ENCODE assay signal across 5 fruit fly cellular contexts in the genomic region with DNA sequence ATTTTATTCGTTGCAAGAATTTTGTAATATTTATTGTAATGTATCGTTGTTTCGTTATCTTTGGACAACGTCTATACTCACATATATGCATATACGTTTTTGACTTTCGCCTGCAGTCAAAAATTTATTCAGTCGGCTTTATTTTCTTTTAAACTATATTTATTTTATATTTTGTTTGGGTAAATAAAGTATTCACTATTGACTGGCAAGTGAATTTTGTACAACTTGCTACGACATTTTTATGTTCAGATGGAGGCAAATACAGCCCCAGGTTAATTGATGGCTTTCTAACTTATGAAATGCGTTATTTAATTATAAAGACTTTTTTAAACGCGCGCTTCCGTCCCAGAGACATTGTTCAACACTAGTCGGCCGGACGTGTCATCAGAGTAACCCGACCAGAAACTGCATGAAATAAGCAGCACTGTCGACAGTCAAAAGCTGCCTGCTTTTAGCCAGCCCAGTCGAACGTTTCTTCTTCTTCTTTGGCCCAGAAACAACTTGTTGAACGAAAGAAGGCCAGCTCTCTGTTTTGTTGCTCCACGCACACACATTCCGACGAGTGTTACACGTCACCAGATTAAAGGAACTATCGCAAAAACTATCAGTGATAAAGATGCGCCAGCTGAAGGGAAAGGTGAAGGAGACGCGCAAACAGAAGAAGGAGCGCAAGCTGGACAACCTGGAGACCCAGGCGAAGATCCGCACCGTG.
TF ChIP-seq lines count a peak whose summit lies in the region.

A gene (plus strand): TSS at position 498 of the 712 bp plus-strand sequence.

- TF ChIP-seq CTCF in whole organism, embryonic (GFP tag; optimal IDR thresholded peaks at IDR 0.05; lab: Kevin White, UChicago): peak; percentile 57

TF ChIP-seq in whole organism, adult, 20 proteins besides CTCF, POLR2A, EP300 and RAD21 (continues in another document):
- TF ChIP-seq CG11617 (GFP tag; optimal IDR thresholded peaks at IDR 0.05; lab: Kevin White, UChicago): no peak
- TF ChIP-seq kay (GFP tag; lab: Kevin White, UChicago; ENCODE audit: borderline replicate concordance): peak; percentile 94
- TF ChIP-seq CG33017 (tag; optimal IDR thresholded peaks at IDR 0.05; lab: Kevin White, UChicago): peak; percentile 69
- peak; percentile 87 for TF ChIP-seq CG12768 (GFP tag; optimal IDR thresholded peaks at IDR 0.05; lab: Kevin White, UChicago)
- peak; percentile 80 for TF ChIP-seq Hr96 (GFP tag; optimal IDR thresholded peaks at IDR 0.05; lab: Kevin White, UChicago)
- TF ChIP-seq CG1620 (GFP tag; optimal IDR thresholded peaks at IDR 0.05; lab: Kevin White, UChicago): peak; percentile 96
- TF ChIP-seq Mnt (GFP tag; optimal IDR thresholded peaks at IDR 0.05; lab: Kevin White, UChicago): peak; percentile 89
- TF ChIP-seq Crg-1 (GFP tag; optimal IDR thresholded peaks at IDR 0.05; lab: Kevin White, UChicago): peak; percentile 92
- TF ChIP-seq cic (GFP tag; optimal IDR thresholded peaks at IDR 0.05; lab: Kevin White, UChicago): peak; percentile 84
- TF ChIP-seq CG5204 (GFP tag; optimal IDR thresholded peaks at IDR 0.05; lab: Kevin White, UChicago): no peak
- TF ChIP-seq ovo (GFP tag; optimal IDR thresholded peaks at IDR 0.05; lab: Kevin White, UChicago): peak; percentile 87
- TF ChIP-seq toe (GFP tag; optimal IDR thresholded peaks at IDR 0.05; lab: Kevin White, UChicago): peak; percentile 77
- peak; percentile 45 for TF ChIP-seq tj (GFP tag; optimal IDR thresholded peaks at IDR 0.05; lab: Kevin White, UChicago)
- peak; percentile 88 for TF ChIP-seq bab1 (GFP tag; optimal IDR thresholded peaks at IDR 0.05; lab: Kevin White, UChicago)
- peak; percentile 74 for TF ChIP-seq Clk (GFP tag; optimal IDR thresholded peaks at IDR 0.05; lab: Kevin White, UChicago)
- peak; percentile 82 for TF ChIP-seq pad (GFP tag; optimal IDR thresholded peaks at IDR 0.05; lab: Kevin White, UChicago)

TF ChIP-seq in whole organism, embryonic, 481 proteins besides CTCF, POLR2A, EP300 and RAD21 (continues in another document):
- peak; percentile 46; the same call in 1 of the 2 replicates for TF ChIP-seq Atf6 (GFP tag; IDR thresholded peaks at IDR 0.05; lab: Robert Waterston, UW)
- peak; percentile 76 for TF ChIP-seq NC2α (GFP tag; optimal IDR thresholded peaks at IDR 0.05; lab: Kevin White, UChicago)
- peak; percentile 85 for TF ChIP-seq CG4617 (GFP tag; optimal IDR thresholded peaks at IDR 0.05; lab: Kevin White, UChicago; ENCODE audit: borderline replicate concordance)
- no peak for TF ChIP-seq CG17568 (GFP tag; optimal IDR thresholded peaks at IDR 0.05; lab: Kevin White, UChicago)
- TF ChIP-seq CG31224 (GFP tag; IDR thresholded peaks at IDR 0.05; lab: Robert Waterston, UW): peak; percentile 69
- TF ChIP-seq h (optimal IDR thresholded peaks at IDR 0.05; lab: Kevin White, UChicago): no peak
- TF ChIP-seq CG8478 (optimal IDR thresholded peaks at IDR 0.05; lab: Kevin White, UChicago): no peak
- TF ChIP-seq Deaf1 (tag; optimal IDR thresholded peaks at IDR 0.05; lab: Kevin White, UChicago): peak; percentile 69
- TF ChIP-seq Sry-δ (GFP tag; optimal IDR thresholded peaks at IDR 0.05; lab: Kevin White, UChicago): peak; percentile 83
- peak; percentile 83 for TF ChIP-seq Ptx1 (GFP tag; IDR thresholded peaks at IDR 0.05; lab: Robert Waterston, UW)
- TF ChIP-seq YL-1 (GFP tag; optimal IDR thresholded peaks at IDR 0.05; lab: Kevin White, UChicago): peak; percentile 83
- TF ChIP-seq Stat92E (GFP tag; optimal IDR thresholded peaks at IDR 0.05; lab: Kevin White, UChicago): no peak
- TF ChIP-seq CG6765 (GFP tag; optimal IDR thresholded peaks at IDR 0.05; lab: Kevin White, UChicago): peak; percentile 36
- TF ChIP-seq NFAT (GFP tag; IDR thresholded peaks at IDR 0.05; lab: Robert Waterston, UW): peak; percentile 96
- TF ChIP-seq fd3F (GFP tag; optimal IDR thresholded peaks at IDR 0.05; lab: Kevin White, UChicago): peak; percentile 66
- TF ChIP-seq CG1529 (GFP tag; optimal IDR thresholded peaks at IDR 0.05; lab: Kevin White, UChicago): peak; percentile 40

TF ChIP-seq in whole organism, prepupa, 60 proteins besides CTCF, POLR2A, EP300 and RAD21 (continues in another document):
- no peak for TF ChIP-seq CG4318 (GFP tag; optimal IDR thresholded peaks at IDR 0.05; lab: Kevin White, UChicago)
- no peak for TF ChIP-seq fd85E (GFP tag; optimal IDR thresholded peaks at IDR 0.05; lab: Kevin White, UChicago)
- TF ChIP-seq Gug (GFP tag; IDR thresholded peaks at IDR 0.05; lab: Robert Waterston, UW): no peak
- peak; percentile 74 for TF ChIP-seq esn (GFP tag; optimal IDR thresholded peaks at IDR 0.05; lab: Kevin White, UChicago)
- TF ChIP-seq CG6276 (GFP tag; optimal IDR thresholded peaks at IDR 0.05; lab: Kevin White, UChicago): no peak
- peak; percentile 74 for TF ChIP-seq Hr39 (GFP tag; optimal IDR thresholded peaks at IDR 0.05; lab: Kevin White, UChicago)
- peak; percentile 53 for TF ChIP-seq OdsH (GFP tag; optimal IDR thresholded peaks at IDR 0.05; lab: Kevin White, UChicago)
- TF ChIP-seq svp (GFP tag; lab: Kevin White, UChicago): peak; percentile 82
- peak; percentile 44 for TF ChIP-seq Sox102F (GFP tag; optimal IDR thresholded peaks at IDR 0.05; lab: Kevin White, UChicago)
- TF ChIP-seq CG1621 (tag; optimal IDR thresholded peaks at IDR 0.05; lab: Kevin White, UChicago): peak; percentile 95
- TF ChIP-seq CG9139 (GFP tag; optimal IDR thresholded peaks at IDR 0.05; lab: Kevin White, UChicago): no peak
- TF ChIP-seq CG8632 (GFP tag; optimal IDR thresholded peaks at IDR 0.05; lab: Kevin White, UChicago): no peak
- TF ChIP-seq pdm3 (GFP tag; optimal IDR thresholded peaks at IDR 0.05; lab: Kevin White, UChicago): peak; percentile 57
- TF ChIP-seq CG11902 (GFP tag; optimal IDR thresholded peaks at IDR 0.05; lab: Kevin White, UChicago): peak; percentile 67
- peak; percentile 74 for TF ChIP-seq eg (GFP tag; IDR thresholded peaks at IDR 0.05; lab: Robert Waterston, UW)
- peak; percentile 84 for TF ChIP-seq cyc (GFP tag; optimal IDR thresholded peaks at IDR 0.05; lab: Kevin White, UChicago)
- TF ChIP-seq net (GFP tag; optimal IDR thresholded peaks at IDR 0.05; lab: Kevin White, UChicago): peak; percentile 48
- TF ChIP-seq CG3032 (tag; optimal IDR thresholded peaks at IDR 0.05; lab: Kevin White, UChicago): peak; percentile 46

TF ChIP-seq in whole organism, pupa, 21 proteins besides CTCF, POLR2A, EP300 and RAD21 (continues in another document):
- peak; percentile 66 for TF ChIP-seq CG32121 (GFP tag; IDR thresholded peaks at IDR 0.05; lab: Robert Waterston, UW)
- peak; percentile 42 for TF ChIP-seq D1 (tag; optimal IDR thresholded peaks at IDR 0.05; lab: Kevin White, UChicago)
- peak; percentile 77 for TF ChIP-seq rn (GFP tag; IDR thresholded peaks at IDR 0.05; lab: Robert Waterston, UW)
- no peak for TF ChIP-seq CG9948 (tag; optimal IDR thresholded peaks at IDR 0.05; lab: Kevin White, UChicago)
- peak; percentile 2 for TF ChIP-seq Pif1A (GFP tag; optimal IDR thresholded peaks at IDR 0.05; lab: Kevin White, UChicago)
- TF ChIP-seq CG17806 (tag; optimal IDR thresholded peaks at IDR 0.05; lab: Kevin White, UChicago): peak; percentile 40
- TF ChIP-seq CG34367 (tag; optimal IDR thresholded peaks at IDR 0.05; lab: Kevin White, UChicago): no peak
- TF ChIP-seq CG8159 (tag; optimal IDR thresholded peaks at IDR 0.05; lab: Kevin White, UChicago): peak; percentile 15
- peak; percentile 82 for TF ChIP-seq CG4496 (GFP tag; IDR thresholded peaks at IDR 0.05; lab: Robert Waterston, UW)
- TF ChIP-seq EcR (GFP tag; optimal IDR thresholded peaks at IDR 0.05; lab: Kevin White, UChicago): peak; percentile 18
- peak; percentile 55 for TF ChIP-seq CG15710 (tag; optimal IDR thresholded peaks at IDR 0.05; lab: Kevin White, UChicago)
- no peak for TF ChIP-seq gl (tag; optimal IDR thresholded peaks at IDR 0.05; lab: Kevin White, UChicago)
- TF ChIP-seq Snoo (tag; optimal IDR thresholded peaks at IDR 0.05; lab: Kevin White, UChicago): peak; percentile 74
- peak; percentile 64 for TF ChIP-seq Ets98B (GFP tag; IDR thresholded peaks at IDR 0.05; lab: Robert Waterston, UW)
- TF ChIP-seq fd96Ca (GFP tag; IDR thresholded peaks at IDR 0.05; lab: Robert Waterston, UW): peak; percentile 59; the same call in 1 of the 3 replicates
- peak; percentile 91 for TF ChIP-seq CG12605 (GFP tag; IDR thresholded peaks at IDR 0.05; lab: Robert Waterston, UW)
- TF ChIP-seq CG14655 (GFP tag; optimal IDR thresholded peaks at IDR 0.05; lab: Kevin White, UChicago): peak; percentile 12
- peak; percentile 43; the same call in 1 of the 2 replicates for TF ChIP-seq CG10348 (GFP tag; IDR thresholded peaks at IDR 0.05; lab: Robert Waterston, UW)
- TF ChIP-seq CG13204 (GFP tag; optimal IDR thresholded peaks at IDR 0.05; lab: Kevin White, UChicago): no peak

TF ChIP-seq in whole organism, wandering third instar larva, 38 proteins besides CTCF, POLR2A, EP300 and RAD21 (continues in another document):
- no peak for TF ChIP-seq lola (GFP tag; optimal IDR thresholded peaks at IDR 0.05; lab: Kevin White, UChicago)
- peak; percentile 62 for TF ChIP-seq Sp1 (GFP tag; optimal IDR thresholded peaks at IDR 0.05; lab: Kevin White, UChicago)
- peak; percentile 42 for TF ChIP-seq OdsH (GFP tag; optimal IDR thresholded peaks at IDR 0.05; lab: Kevin White, UChicago)
- TF ChIP-seq Hr78 (GFP tag; optimal IDR thresholded peaks at IDR 0.05; lab: Kevin White, UChicago): no peak
- peak; percentile 81 for TF ChIP-seq h (GFP tag; optimal IDR thresholded peaks at IDR 0.05; lab: Kevin White, UChicago)
- peak; percentile 81 for TF ChIP-seq fru (GFP tag; optimal IDR thresholded peaks at IDR 0.05; lab: Kevin White, UChicago)
- peak; percentile 82 for TF ChIP-seq Hr83 (GFP tag; optimal IDR thresholded peaks at IDR 0.05; lab: Kevin White, UChicago; ENCODE audit: poor library complexity, severe bottlenecking)
- no peak for TF ChIP-seq CG32264 (GFP tag; optimal IDR thresholded peaks at IDR 0.05; lab: Kevin White, UChicago)
- no peak for TF ChIP-seq N (GFP tag; optimal IDR thresholded peaks at IDR 0.05; lab: Kevin White, UChicago)
- TF ChIP-seq psq (GFP tag; optimal IDR thresholded peaks at IDR 0.05; lab: Kevin White, UChicago): peak; percentile 67
- TF ChIP-seq Rel (GFP tag; optimal IDR thresholded peaks at IDR 0.05; lab: Kevin White, UChicago): no peak
- TF ChIP-seq Rel (tag; optimal IDR thresholded peaks at IDR 0.05; lab: Kevin White, UChicago): peak; percentile 65
- no peak for TF ChIP-seq dsf (GFP tag; optimal IDR thresholded peaks at IDR 0.05; lab: Kevin White, UChicago; ENCODE audit: borderline replicate concordance)
- TF ChIP-seq pan (optimal IDR thresholded peaks at IDR 0.05; lab: Kevin White, UChicago): no peak
- TF ChIP-seq Dif (GFP tag; optimal IDR thresholded peaks at IDR 0.05; lab: Kevin White, UChicago; ENCODE audit: partially characterized antibody): peak; percentile 100
- TF ChIP-seq ey (GFP tag; optimal IDR thresholded peaks at IDR 0.05; lab: Kevin White, UChicago): peak; percentile 70
- TF ChIP-seq rgr (GFP tag; optimal IDR thresholded peaks at IDR 0.05; lab: Kevin White, UChicago): peak; percentile 79
- TF ChIP-seq sage (GFP tag; optimal IDR thresholded peaks at IDR 0.05; lab: Kevin White, UChicago): no peak
- TF ChIP-seq woc (GFP tag; optimal IDR thresholded peaks at IDR 0.05; lab: Kevin White, UChicago): no peak
- TF ChIP-seq sv (GFP tag; optimal IDR thresholded peaks at IDR 0.05; lab: Kevin White, UChicago): peak; percentile 78
- TF ChIP-seq HLH106 (tag; optimal IDR thresholded peaks at IDR 0.05; lab: Kevin White, UChicago): peak; percentile 79
